Fruit fly (Drosophila melanogaster) whole organism, embryonic: ENCODE data around the gene Tob.

Experiments used
- CG1024 ChIP-seq: fragments of 200-800 bp; sonication (Bioruptor generic); IDR thresholded peaks from 2 replicates; pipeline ENCODE4 v1.3.6; 2022; ENCODE audit warnings: missing biosample characterization, missing genetic modification characterization
- CG10431 ChIP-seq: fragments of 200-800 bp; sonication (Bioruptor generic); optimal IDR thresholded peaks from 3 replicates; lab custom pipeline; 2018; ENCODE audit warnings: missing biosample characterization, mild to moderate bottlenecking, missing genetic modification characterization
- CG11723 ChIP-seq: fragments of 200-800 bp; sonication (Bioruptor generic); optimal IDR thresholded peaks from 2 replicates; lab custom pipeline; 2017; ENCODE audit warnings: missing biosample characterization, mild to moderate bottlenecking, missing genetic modification characterization
- CG12071 ChIP-seq: fragments of 200-800 bp; sonication (Bioruptor generic); optimal IDR thresholded peaks from 3 replicates; lab custom pipeline; 2018; ENCODE audit warnings: missing biosample characterization, mild to moderate bottlenecking, missing genetic modification characterization
- CG12104 ChIP-seq: fragments of 200-800 bp; sonication (Bioruptor generic); optimal IDR thresholded peaks from 3 replicates; lab custom pipeline; 2016; ENCODE audit warnings: missing biosample characterization, missing genetic modification characterization
- CG13775 ChIP-seq: fragments of 200-800 bp; sonication (Bioruptor generic); optimal IDR thresholded peaks from 3 replicates; lab custom pipeline; 2017; ENCODE audit warnings: missing biosample characterization, mild to moderate bottlenecking, missing genetic modification characterization
- CG1602 ChIP-seq: fragments of 200-800 bp; sonication (Bioruptor generic); optimal IDR thresholded peaks from 3 replicates; lab custom pipeline; 2016; ENCODE audit warnings: missing biosample characterization, missing genetic modification characterization
- CG16779 ChIP-seq: fragments of 200-800 bp; sonication (Bioruptor generic); IDR thresholded peaks from 2 replicates; pipeline ENCODE4 v1.3.6; 2022; ENCODE audit warnings: missing biosample characterization, missing genetic modification characterization
- CG17186 ChIP-seq: fragments of 200-800 bp; sonication (Bioruptor generic); optimal IDR thresholded peaks from 3 replicates; lab custom pipeline; 2017; ENCODE audit warnings: missing biosample characterization, missing genetic modification reagents, missing genetic modification characterization
- CG2116 ChIP-seq: fragments of 200-800 bp; sonication (Bioruptor generic); optimal IDR thresholded peaks from 3 replicates; lab custom pipeline; 2018; ENCODE audit warnings: missing biosample characterization, mild to moderate bottlenecking, missing genetic modification characterization
- CG2129 ChIP-seq: fragments of 200-800 bp; sonication (Bioruptor generic); IDR thresholded peaks from 2 replicates; pipeline ENCODE4 v1.3.6; 2022; ENCODE audit warnings: missing biosample characterization, missing genetic modification characterization; ENCODE audit not compliant: partially characterized antibody
- CG2712 ChIP-seq: fragments of 200-800 bp; optimal IDR thresholded peaks from 3 replicates; lab custom pipeline; 2019; ENCODE audit warnings: missing biosample characterization, mild to moderate bottlenecking, missing genetic modification characterization, moderate library complexity
- CG31441 ChIP-seq: fragments of 200-800 bp; sonication (Bioruptor generic); IDR thresholded peaks from 2 replicates; pipeline ENCODE4 v1.3.6; 2022; ENCODE audit warnings: missing biosample characterization, missing genetic modification characterization
- CG7357 ChIP-seq: fragments of 200-800 bp; sonication (Bioruptor generic); IDR thresholded peaks from 3 replicates; pipeline ENCODE4 v1.3.6; 2022; ENCODE audit warnings: missing biosample characterization, missing genetic modification characterization
- CG7556 ChIP-seq: fragments of 200-800 bp; sonication (Bioruptor generic); optimal IDR thresholded peaks from 2 replicates; lab custom pipeline; 2017; ENCODE audit warnings: missing biosample characterization, mild to moderate bottlenecking, missing genetic modification characterization
- Chrac-16 ChIP-seq: fragments of 200-800 bp; sonication (Bioruptor generic); optimal IDR thresholded peaks from 3 replicates; lab custom pipeline; 2016; ENCODE audit warnings: missing biosample characterization, missing genetic modification characterization
- E2f1 ChIP-seq: fragments of 200-800 bp; sonication (Bioruptor generic); IDR thresholded peaks from 2 replicates; pipeline ENCODE4 v1.3.6; 2022; ENCODE audit warnings: missing biosample characterization, missing genetic modification characterization
- Fer1 ChIP-seq: fragments of 200-800 bp; sonication (Bioruptor generic); optimal IDR thresholded peaks from 2 replicates; lab custom pipeline; 2017; ENCODE audit warnings: missing biosample characterization, mild to moderate bottlenecking, missing genetic modification characterization
- Gsc ChIP-seq: fragments of 200-800 bp; sonication (Bioruptor generic); IDR thresholded peaks from 2 replicates; pipeline ENCODE4 v1.3.6; 2022; ENCODE audit warnings: missing biosample characterization, missing genetic modification characterization
- Hr3 ChIP-seq: fragments of 200-800 bp; sonication (Bioruptor generic); optimal IDR thresholded peaks from 3 replicates; lab custom pipeline; 2016; ENCODE audit warnings: missing biosample characterization, missing genetic modification characterization
- Hr51 ChIP-seq, 2 experiments: fragments of 200-800 bp; sonication (Bioruptor generic); optimal IDR thresholded peaks; 2 replicates in 1 of 2; 3 replicates in 1 of 2; lab custom pipeline; 2016 to 2018; ENCODE audit warnings: missing biosample characterization in 2 of 2, missing genetic modification characterization in 2 of 2, mild to moderate bottlenecking in 1 of 2, moderate library complexity in 1 of 2
- Hsf ChIP-seq: fragments of 200-800 bp; sonication (Bioruptor generic); optimal IDR thresholded peaks from 3 replicates; lab custom pipeline; 2016; ENCODE audit warnings: missing biosample characterization, missing genetic modification characterization
- Kr ChIP-seq: fragments of 200-800 bp; sonication (Bioruptor generic); optimal IDR thresholded peaks from 2 replicates; lab custom pipeline; 2017; ENCODE audit warnings: missing biosample characterization, mild to moderate bottlenecking, missing genetic modification characterization
- MTF-1 ChIP-seq: fragments of 200-800 bp; sonication (Bioruptor generic); optimal IDR thresholded peaks from 2 replicates; lab custom pipeline; 2018; ENCODE audit warnings: missing biosample characterization, mild to moderate bottlenecking, missing genetic modification characterization, borderline replicate concordance
- Rfx ChIP-seq: fragments of 200-800 bp; sonication (Bioruptor generic); IDR thresholded peaks from 2 replicates; pipeline ENCODE4 v1.3.6; 2022; ENCODE audit warnings: missing biosample characterization, missing genetic modification characterization
- Scr ChIP-seq: fragments of 200-800 bp; sonication (Bioruptor generic); IDR thresholded peaks from 2 replicates; pipeline ENCODE4 v1.3.6; 2022; ENCODE audit warnings: missing biosample characterization, missing genetic modification characterization; ENCODE audit not compliant: partially characterized antibody
- Sox100B ChIP-seq: fragments of 200-800 bp; sonication (Bioruptor generic); optimal IDR thresholded peaks from 3 replicates; lab custom pipeline; 2018; ENCODE audit warnings: missing biosample characterization, mild to moderate bottlenecking, missing genetic modification characterization
- Sry-β ChIP-seq: fragments of 200-800 bp; sonication (Bioruptor generic); optimal IDR thresholded peaks from 2 replicates; lab custom pipeline; 2018; ENCODE audit warnings: missing biosample characterization, mild to moderate bottlenecking, missing genetic modification characterization, moderate library complexity
- Ssrp ChIP-seq: fragments of 200-800 bp; sonication (Bioruptor generic); optimal IDR thresholded peaks from 2 replicates; lab custom pipeline; 2018; ENCODE audit warnings: missing biosample characterization, mild to moderate bottlenecking, missing genetic modification characterization, moderate library complexity
- Trl ChIP-seq, 3 experiments: fragments of >200 bp in 2 of 3; fragments of 200-800 bp in 1 of 3; sonication (Bioruptor generic) in 1 of 3; optimal IDR thresholded peaks; 2 replicates in 1 of 3; 3 replicates in 2 of 3; lab custom pipeline; 2016 to 2017; ENCODE audit warnings: missing biosample characterization in 1 of 3, missing genetic modification characterization in 1 of 3
- Usf ChIP-seq: fragments of 200-800 bp; sonication (Bioruptor generic); optimal IDR thresholded peaks from 2 replicates; lab custom pipeline; 2017; ENCODE audit warnings: missing genotype, missing biosample characterization, missing genetic modification characterization
- ara ChIP-seq: fragments of 200-800 bp; sonication (Bioruptor generic); IDR thresholded peaks from 2 replicates; pipeline ENCODE4 v1.3.6; 2022; ENCODE audit warnings: missing biosample characterization, missing genetic modification characterization
- br ChIP-seq: fragments of >200 bp; optimal IDR thresholded peaks from 2 replicates; lab custom pipeline; 2017
- chm ChIP-seq: fragments of 200-800 bp; sonication (Bioruptor generic); IDR thresholded peaks from 2 replicates; pipeline ENCODE4 v1.3.6; 2022; ENCODE audit warnings: missing biosample characterization, missing genetic modification characterization
- dmrt11E ChIP-seq: fragments of 200-800 bp; sonication (Bioruptor generic); optimal IDR thresholded peaks from 3 replicates; lab custom pipeline; 2018; ENCODE audit warnings: missing biosample characterization, mild to moderate bottlenecking, missing genetic modification characterization, moderate library complexity
- ems ChIP-seq: fragments of 200-800 bp; sonication (Bioruptor generic); optimal IDR thresholded peaks from 3 replicates; lab custom pipeline; 2016; ENCODE audit warnings: missing biosample characterization, missing genetic modification characterization
- gce ChIP-seq: fragments of 200-800 bp; sonication (Bioruptor generic); IDR thresholded peaks from 3 replicates; pipeline ENCODE4 v1.3.6; 2022; ENCODE audit warnings: missing biosample characterization, missing genetic modification characterization
- gsb-n ChIP-seq: fragments of 200-800 bp; sonication (Bioruptor generic); optimal IDR thresholded peaks from 3 replicates; lab custom pipeline; 2018; ENCODE audit warnings: missing biosample characterization, mild to moderate bottlenecking, missing genetic modification characterization
- h ChIP-seq: fragments of >200 bp; optimal IDR thresholded peaks from 2 replicates; lab custom pipeline; 2017
- lmd ChIP-seq: fragments of 200-800 bp; sonication (Bioruptor generic); IDR thresholded peaks from 2 replicates; pipeline ENCODE4 v1.3.6; 2022; ENCODE audit warnings: missing biosample characterization, missing genetic modification characterization
- lola ChIP-seq, 3 experiments: fragments of >200 bp in 2 of 3; fragments of 200-800 bp in 1 of 3; sonication (Bioruptor generic) in 1 of 3; optimal IDR thresholded peaks; 2 replicates each; lab custom pipeline; 2017 to 2019; ENCODE audit warnings: missing biosample characterization in 3 of 3, missing genetic modification characterization in 3 of 3, mild to moderate bottlenecking in 1 of 3, moderate library complexity in 1 of 3
- lov ChIP-seq, 2 experiments: fragments of 200-800 bp in 1 of 2; fragments of >200 bp in 1 of 2; sonication (Bioruptor generic) in 1 of 2; IDR thresholded peaks in 1 of 2; optimal IDR thresholded peaks in 1 of 2; 2 replicates in 1 of 2; 3 replicates in 1 of 2; pipeline versions ENCODE4 v1.3.6 to Lab custom; 2017 to 2022; ENCODE audit warnings: missing biosample characterization in 1 of 2, missing genetic modification characterization in 1 of 2
- luna ChIP-seq: fragments of 200-800 bp; sonication (Bioruptor generic); optimal IDR thresholded peaks from 2 replicates; lab custom pipeline; 2016; ENCODE audit warnings: missing biosample characterization, missing genetic modification characterization
- pzg ChIP-seq: fragments of 200-800 bp; sonication (Bioruptor generic); optimal IDR thresholded peaks from 3 replicates; lab custom pipeline; 2018; ENCODE audit warnings: missing biosample characterization, mild to moderate bottlenecking, missing genetic modification characterization, moderate library complexity
- repo ChIP-seq: fragments of 200-800 bp; sonication (Bioruptor generic); optimal IDR thresholded peaks from 2 replicates; lab custom pipeline; 2016; ENCODE audit warnings: missing biosample characterization, missing genetic modification characterization
- sima ChIP-seq: fragments of 200-800 bp; sonication (Bioruptor generic); optimal IDR thresholded peaks from 2 replicates; lab custom pipeline; 2016; ENCODE audit warnings: missing biosample characterization, missing genetic modification characterization
- tna ChIP-seq: fragments of 200-800 bp; sonication (Bioruptor generic); IDR thresholded peaks from 2 replicates; pipeline ENCODE4 v1.3.6; 2022; ENCODE audit warnings: missing biosample characterization, missing genetic modification characterization; ENCODE audit not compliant: partially characterized antibody
- trem ChIP-seq: fragments of 200-800 bp; optimal IDR thresholded peaks from 3 replicates; lab custom pipeline; 2019; ENCODE audit warnings: missing biosample characterization, mild to moderate bottlenecking, missing genetic modification characterization, moderate library complexity
- vfl ChIP-seq: fragments of 200-800 bp; sonication (Bioruptor generic); optimal IDR thresholded peaks from 2 replicates; lab custom pipeline; 2016; ENCODE audit warnings: missing biosample characterization, missing genetic modification characterization
- vvl ChIP-seq: fragments of 200-800 bp; sonication (Bioruptor generic); IDR thresholded peaks from 2 replicates; pipeline ENCODE4 v1.3.6; 2022; ENCODE audit warnings: missing biosample characterization, missing genetic modification characterization
- zen2 ChIP-seq: fragments of 200-800 bp; sonication (Bioruptor generic); IDR thresholded peaks from 3 replicates; pipeline ENCODE4 v1.3.6; 2022; ENCODE audit warnings: missing biosample characterization, missing genetic modification characterization; ENCODE audit not compliant: partially characterized antibody

Gene Tob

dm6 chrX:16103482-16103881, 12.2 kb upstream of the Tob start (continued):
- TF ChIP-seq CG2116 (GFP tag; lab: Kevin White, UChicago) (no peak), br (lab: Kevin White, UChicago) (no peak), CG7357 (GFP tag; lab: Robert Waterston, UW) (no peak), ems (GFP tag; lab: Kevin White, UChicago) (peak; percentile 13), CG2712 (tag; lab: Kevin White, UChicago) (no peak), CG31441 (peak; percentile 58; the same call in 1 of the 2 replicates), tna (GFP tag; lab: Robert Waterston, UW) (no peak), CG12104 (no peak), zen2 (GFP tag; lab: Robert Waterston, UW) (no peak), Ssrp (tag; lab: Kevin White, UChicago) (peak; percentile 28), sima (no peak), CG7556 (GFP tag; lab: Kevin White, UChicago) (no peak), Fer1 (GFP tag; lab: Kevin White, UChicago) (no peak), Hsf (GFP tag; lab: Kevin White, UChicago) (peak; percentile 19), CG1602 (GFP tag; lab: Kevin White, UChicago) (peak; percentile 33), pzg (GFP tag; lab: Kevin White, UChicago) (no peak), CG13775 (GFP tag; lab: Kevin White, UChicago) (no peak), E2f1 (GFP tag; lab: Robert Waterston, UW) (0 out of 2 replicates have a peak, but pooled peaks have one; percentile 30), lmd (GFP tag; lab: Robert Waterston, UW) (peak; percentile 56), gce (GFP tag; lab: Robert Waterston, UW) (no peak), CG17186 (GFP tag; lab: Kevin White, UChicago) (no peak), gsb-n (no peak), dmrt11E (tag; lab: Kevin White, UChicago) (no peak), MTF-1 (no peak), Trl (optimal IDR thresholded peaks at IDR 0.05; lab: Kevin White, UChicago) (no peak), Trl (GFP tag; optimal IDR thresholded peaks at IDR 0.05; lab: Kevin White, UChicago) (peak; percentile 41), vvl (GFP tag; lab: Robert Waterston, UW) (peak; percentile 77), Hr51 (GFP tag; optimal IDR thresholded peaks at IDR 0.05; lab: Kevin White, UChicago) (peak in 1 of 2 experiments; percentile 54), h (no peak), vfl (GFP tag; lab: Kevin White, UChicago) (no peak), Usf (no peak), lov (optimal IDR thresholded peaks at IDR 0.05; lab: Kevin White, UChicago) (no peak), lov (GFP tag; IDR thresholded peaks at IDR 0.05; lab: Robert Waterston, UW) (no peak), Scr (GFP tag; lab: Robert Waterston, UW) (no peak), chm (GFP tag; lab: Robert Waterston, UW) (no peak), Sox100B (GFP tag; lab: Kevin White, UChicago) (no peak), repo (GFP tag; lab: Kevin White, UChicago) (no peak), ara (GFP tag; lab: Robert Waterston, UW) (peak; percentile 64), Gsc (GFP tag; lab: Robert Waterston, UW) (no peak), Kr (GFP tag; lab: Kevin White, UChicago) (no peak), Hr3 (GFP tag; lab: Kevin White, UChicago) (no peak), luna (no peak), trem (no peak), CG2129 (GFP tag; lab: Robert Waterston, UW) (no peak), CG12071 (GFP tag; lab: Kevin White, UChicago) (no peak), Chrac-16 (GFP tag; lab: Kevin White, UChicago) (peak; percentile 30), CG11723 (no peak), CG16779 (GFP tag; lab: Robert Waterston, UW) (no peak), CG1024 (GFP tag; lab: Robert Waterston, UW) (no peak), CG10431 (GFP tag; lab: Kevin White, UChicago) (no peak), Sry-β (GFP tag; lab: Kevin White, UChicago) (no peak), lola (GFP tag; optimal IDR thresholded peaks at IDR 0.05; lab: Kevin White, UChicago) (no peak), Rfx (GFP tag; lab: Robert Waterston, UW) (peak; percentile 63)
